Worm (Caenorhabditis elegans) whole organism, mixed stage, embryonic: Measurements from ENCODE around the gene mthf-1.

ENCODE experiments used
- elt-3 ChIP-seq: fragments of 150-350 bp; optimal IDR thresholded peaks from 2 replicates; lab custom pipeline; 2014; ENCODE audit warnings: missing biosample characterization, missing genetic modification characterization
- mab-5 ChIP-seq: fragments of 150-350 bp; optimal IDR thresholded peaks from 2 replicates; lab custom pipeline; 2014; ENCODE audit warnings: missing biosample characterization, missing genetic modification characterization
- mep-1 ChIP-seq: fragments of 150-350 bp; optimal IDR thresholded peaks from 2 replicates; lab custom pipeline; 2017; ENCODE audit warnings: missing biosample characterization, missing genetic modification reagents, missing genetic modification characterization, inconsistent platforms
- nhr-2 ChIP-seq: fragments of 150-350 bp; optimal IDR thresholded peaks from 2 replicates; lab custom pipeline; 2014; ENCODE audit warnings: missing biosample characterization, missing genetic modification characterization
- nhr-28 ChIP-seq: fragments of 150-350 bp; optimal IDR thresholded peaks from 2 replicates; lab custom pipeline; 2014; ENCODE audit warnings: missing biosample characterization, missing genetic modification characterization
- pha-4 ChIP-seq: fragments of 150-350 bp; optimal IDR thresholded peaks from 2 replicates; lab custom pipeline; 2018; ENCODE audit warnings: missing biosample characterization, missing genetic modification reagents, missing genetic modification characterization
- snpc-4 ChIP-seq: fragments of 150-350 bp; optimal IDR thresholded peaks from 2 replicates; lab custom pipeline; 2014; ENCODE audit warnings: missing biosample characterization, missing genetic modification characterization
- unc-120 ChIP-seq: sonication (generic microtip); optimal IDR thresholded peaks from 2 replicates; lab custom pipeline; 2017; ENCODE audit warnings: missing genetic modification characterization, missing compliant biosample characterization; ENCODE audit not compliant: poor library complexity, severe bottlenecking
- ztf-11 ChIP-seq: fragments of 150-350 bp; optimal IDR thresholded peaks from 2 replicates; lab custom pipeline; 2014; ENCODE audit warnings: missing biosample characterization, missing genetic modification characterization

ce11 chrII:7790324-7790898, 12.8 kb upstream of the mthf-1 start, which contains the start of gene srlf-1:
- TF ChIP-seq pha-4 (tag; lab: Kevin White, UChicago) = no peak
- TF ChIP-seq mep-1 (tag; lab: Kevin White, UChicago) = no peak
- TF ChIP-seq unc-120 = no peak
- TF ChIP-seq snpc-4 = no peak
- TF ChIP-seq elt-3 = no peak
- no peak for TF ChIP-seq nhr-28 (tag; lab: Kevin White, UChicago)
- TF ChIP-seq ztf-11 (tag; lab: Kevin White, UChicago) = no peak
- TF ChIP-seq nhr-2 (tag; lab: Kevin White, UChicago) = no peak
- TF ChIP-seq mab-5 (tag; lab: Kevin White, UChicago) = no peak
